Fruit fly (Drosophila melanogaster): ENCODE results near the gene tefu.

The tefu gene

dm6 chr3R:15242186-15243045, at the start of gene tefu, which contains the start of gene Hsc70-4:
tefu (minus strand) TSS chr3R:15242236.
Hsc70-4 (plus strand) TSS chr3R:15242687.
- no peak for TF ChIP-seq toy (GFP tag; IDR thresholded peaks at IDR 0.05)
- TF ChIP-seq ab (GFP tag; optimal IDR thresholded peaks at IDR 0.05), result peak; percentile 77
- TF ChIP-seq Ptx1 (GFP tag; IDR thresholded peaks at IDR 0.05), result peak; percentile 84
- peak; percentile 34 for TF ChIP-seq CG3407 (GFP tag; optimal IDR thresholded peaks at IDR 0.05)
- TF ChIP-seq Dll (GFP tag; IDR thresholded peaks at IDR 0.05; ENCODE audit: partially characterized antibody), result no peak
- peak; percentile 75 for TF ChIP-seq CG7928 (GFP tag; optimal IDR thresholded peaks at IDR 0.05)
- peak; percentile 76 for TF ChIP-seq NC2α (GFP tag; optimal IDR thresholded peaks at IDR 0.05)
- TF ChIP-seq CG4617 (GFP tag; optimal IDR thresholded peaks at IDR 0.05; ENCODE audit: borderline replicate concordance), result peak; percentile 38
- peak; percentile 28; the same call in 1 of the 2 replicates for TF ChIP-seq Bgb (GFP tag; IDR thresholded peaks at IDR 0.05; ENCODE audit: partially characterized antibody)
- peak; percentile 63; the same call in 1 of the 3 replicates for TF ChIP-seq CG2889 (GFP tag; IDR thresholded peaks at IDR 0.05)
- TF ChIP-seq sc (optimal IDR thresholded peaks at IDR 0.05), result no peak
- TF ChIP-seq sc (GFP tag; optimal IDR thresholded peaks at IDR 0.05), result peak; percentile 2
- TF ChIP-seq tx (GFP tag; optimal IDR thresholded peaks at IDR 0.05), result peak; percentile 60
- TF ChIP-seq Abd-B (GFP tag; optimal IDR thresholded peaks at IDR 0.05), result peak; percentile 92
- TF ChIP-seq twi (tag; optimal IDR thresholded peaks at IDR 0.05), result peak; percentile 61
- peak; percentile 80 for TF ChIP-seq tgo (GFP tag; IDR thresholded peaks at IDR 0.05)
- TF ChIP-seq ham (GFP tag; IDR thresholded peaks at IDR 0.05), result peak; percentile 52; the same call in 1 of the 2 replicates
- peak; percentile 74 for TF ChIP-seq CG4404 (GFP tag; IDR thresholded peaks at IDR 0.05)
- TF ChIP-seq CG11696 (GFP tag; IDR thresholded peaks at IDR 0.05), result peak; percentile 58
- TF ChIP-seq stc (GFP tag; IDR thresholded peaks at IDR 0.05), result 0 out of 2 replicates have a peak, but pooled peaks have one; percentile 29
- no peak for TF ChIP-seq h (optimal IDR thresholded peaks at IDR 0.05)
- TF ChIP-seq CG14860 (GFP tag; IDR thresholded peaks at IDR 0.05; ENCODE audit: partially characterized antibody), result no peak
- peak; percentile 92 for TF ChIP-seq Gug (GFP tag; IDR thresholded peaks at IDR 0.05)
- peak; percentile 25 for TF ChIP-seq CG12071 (GFP tag; optimal IDR thresholded peaks at IDR 0.05)
- TF ChIP-seq gfzf (GFP tag; optimal IDR thresholded peaks at IDR 0.05), result peak; percentile 96
- TF ChIP-seq CG43689 (GFP tag; IDR thresholded peaks at IDR 0.05), result no peak
- TF ChIP-seq CG9817 (tag; optimal IDR thresholded peaks at IDR 0.05), result peak; percentile 84
- peak; percentile 64 for TF ChIP-seq B-H2 (GFP tag; optimal IDR thresholded peaks at IDR 0.05)
- TF ChIP-seq CG9609 (GFP tag; optimal IDR thresholded peaks at IDR 0.05), result peak; percentile 73
- peak; percentile 62 for TF ChIP-seq pho (GFP tag; optimal IDR thresholded peaks at IDR 0.05)
- TF ChIP-seq CG5953 (GFP tag; IDR thresholded peaks at IDR 0.05), result 0 out of 2 replicates have a peak, but pooled peaks have one; percentile 34
- TF ChIP-seq CG3065 (GFP tag; optimal IDR thresholded peaks at IDR 0.05), result peak; percentile 58
- peak; percentile 77 for TF ChIP-seq shn (GFP tag; optimal IDR thresholded peaks at IDR 0.05)
- peak; percentile 55 for TF ChIP-seq CG33213 (GFP tag; optimal IDR thresholded peaks at IDR 0.05)
- TF ChIP-seq Atf6 (GFP tag; IDR thresholded peaks at IDR 0.05), result peak; percentile 73
- TF ChIP-seq CG32532 (GFP tag; IDR thresholded peaks at IDR 0.05), result peak; percentile 80
- TF ChIP-seq Fer1 (GFP tag; optimal IDR thresholded peaks at IDR 0.05), result peak; percentile 22
- no peak for TF ChIP-seq gt (GFP tag; IDR thresholded peaks at IDR 0.05)
- peak; percentile 65; the same call in 1 of the 2 replicates for TF ChIP-seq ap (GFP tag; IDR thresholded peaks at IDR 0.05)
- TF ChIP-seq CG32772 (GFP tag; IDR thresholded peaks at IDR 0.05), result peak; percentile 76
- TF ChIP-seq odd (GFP tag; optimal IDR thresholded peaks at IDR 0.05), result peak; percentile 31
- TF ChIP-seq HLH54F (GFP tag; optimal IDR thresholded peaks at IDR 0.05), result peak; percentile 75
- TF ChIP-seq slbo (GFP tag; IDR thresholded peaks at IDR 0.05), result peak; percentile 90
- no peak; the same call in 2 of the 3 replicates for TF ChIP-seq sr (GFP tag; IDR thresholded peaks at IDR 0.05)
- TF ChIP-seq gcm2 (GFP tag; optimal IDR thresholded peaks at IDR 0.05), result peak; percentile 46
- TF ChIP-seq CG18619 (GFP tag; optimal IDR thresholded peaks at IDR 0.05), result peak; percentile 76
- peak; percentile 80 for TF ChIP-seq CG1603 (tag; optimal IDR thresholded peaks at IDR 0.05)
- peak; percentile 44 for TF ChIP-seq YL-1 (GFP tag; optimal IDR thresholded peaks at IDR 0.05)
- no peak for TF ChIP-seq Doc2 (GFP tag; IDR thresholded peaks at IDR 0.05)
- TF ChIP-seq sqz (GFP tag; optimal IDR thresholded peaks at IDR 0.05), result peak; percentile 95

All from whole organism, embryonic.